Worm (Caenorhabditis elegans) whole organism, L4 larva: ENCODE data around the gene nstp-9.

ENCODE experiments used
- F26F4.8 ChIP-seq: fragments of 200-800 bp; sonication (Bioruptor generic); conservative IDR thresholded peaks from 2 replicates; pipeline ENCODE4 v1.3.6; 2022; ENCODE audit warnings: missing genetic modification characterization, missing compliant biosample characterization
- F49E8.2 ChIP-seq: sonication (generic microtip); optimal IDR thresholded peaks from 2 replicates; lab custom pipeline; 2016; ENCODE audit warnings: missing compliant biosample characterization, mild to moderate bottlenecking, missing genetic modification characterization, borderline replicate concordance
- T26A8.4 ChIP-seq: fragments of 200-800 bp; sonication (Bioruptor generic); IDR thresholded peaks from 2 replicates; pipeline ENCODE4 v1.3.6; 2022; ENCODE audit warnings: missing genetic modification characterization, missing compliant biosample characterization
- ZK337.2 ChIP-seq: fragments of 200-800 bp; sonication (Bioruptor generic); IDR thresholded peaks from 2 replicates; pipeline ENCODE4 v1.3.6; 2022; ENCODE audit warnings: missing genetic modification reagents, missing genetic modification characterization, missing compliant biosample characterization
- ama-1 ChIP-seq: fragments of 150-350 bp; optimal IDR thresholded peaks from 2 replicates; lab custom pipeline; 2014; ENCODE audit warnings: inconsistent platforms, mixed read lengths
- attf-4 ChIP-seq: sonication (generic microtip); optimal IDR thresholded peaks from 3 replicates; lab custom pipeline; 2017; ENCODE audit warnings: missing biosample characterization, missing genetic modification characterization
- ceh-28 ChIP-seq: fragments of 150-350 bp; optimal IDR thresholded peaks from 2 replicates; lab custom pipeline; 2014; ENCODE audit warnings: missing biosample characterization, missing genetic modification reagents, missing genetic modification characterization
- ceh-82 ChIP-seq: sonication (generic microtip); optimal IDR thresholded peaks from 2 replicates; lab custom pipeline; 2017; ENCODE audit warnings: missing biosample characterization, missing genetic modification characterization
- daf-19 ChIP-seq: fragments of 200-800 bp; sonication (Bioruptor generic); conservative IDR thresholded peaks from 2 replicates; pipeline ENCODE4 v1.3.6; 2022; ENCODE audit warnings: missing genetic modification characterization, missing compliant biosample characterization
- dmd-6 ChIP-seq: fragments of 200-800 bp; sonication (Bioruptor generic); IDR thresholded peaks from 2 replicates; pipeline ENCODE4 v1.3.6; 2022; ENCODE audit warnings: missing genetic modification reagents, missing genetic modification characterization, missing compliant biosample characterization
- dpl-1 ChIP-seq: fragments of 150-350 bp; optimal IDR thresholded peaks from 2 replicates; lab custom pipeline; 2014; ENCODE audit warnings: missing biosample characterization, missing genetic modification reagents, missing genetic modification characterization
- duxl-1 ChIP-seq: sonication (generic microtip); optimal IDR thresholded peaks from 2 replicates; lab custom pipeline; 2016; ENCODE audit warnings: mild to moderate bottlenecking, missing genetic modification characterization, moderate library complexity, missing compliant biosample characterization; ENCODE audit not compliant: poor library complexity
- dve-1 ChIP-seq: sonication (generic microtip); optimal IDR thresholded peaks from 2 replicates; lab custom pipeline; 2017; ENCODE audit warnings: antibody characterized with exemption, mild to moderate bottlenecking, missing genetic modification characterization, missing compliant biosample characterization; ENCODE audit not compliant: insufficient read depth
- fkh-10 ChIP-seq: fragments of 150-350 bp; optimal IDR thresholded peaks from 2 replicates; lab custom pipeline; 2014; ENCODE audit warnings: missing biosample characterization, missing genetic modification reagents, missing genetic modification characterization
- hlh-30 ChIP-seq: sonication (generic microtip); optimal IDR thresholded peaks from 2 replicates; lab custom pipeline; 2017; ENCODE audit warnings: antibody characterized with exemption, mild to moderate bottlenecking, missing genetic modification characterization, missing compliant biosample characterization; ENCODE audit not compliant: insufficient read depth
- lin-15B ChIP-seq: fragments of 150-350 bp; sonication (generic microtip); optimal IDR thresholded peaks from 3 replicates; lab custom pipeline; 2014; ENCODE audit warnings: missing biosample characterization, missing genetic modification characterization
- lin-29 ChIP-seq: fragments of 200-800 bp; sonication (Bioruptor generic); IDR thresholded peaks from 2 replicates; pipeline ENCODE4 v1.3.6; 2022; ENCODE audit warnings: missing genetic modification reagents, missing genetic modification characterization, missing compliant biosample characterization
- mdl-1 ChIP-seq, 2 experiments: fragments of 150-350 bp in 1 of 2; sonication (generic microtip) in 1 of 2; optimal IDR thresholded peaks; 2 replicates each; lab custom pipeline; 2014 to 2017; ENCODE audit warnings: missing biosample characterization in 2 of 2, missing genetic modification characterization in 2 of 2
- mes-2 ChIP-seq: sonication (generic microtip); optimal IDR thresholded peaks from 2 replicates; lab custom pipeline; 2016; ENCODE audit warnings: missing genotype, mild to moderate bottlenecking, missing genetic modification characterization, missing compliant biosample characterization; ENCODE audit not compliant: poor library complexity, severe bottlenecking
- nhr-102 ChIP-seq: sonication (generic microtip); optimal IDR thresholded peaks from 2 replicates; lab custom pipeline; 2016; ENCODE audit warnings: mild to moderate bottlenecking, missing genetic modification characterization, moderate library complexity, missing compliant biosample characterization
- nhr-25 ChIP-seq: sonication (generic microtip); optimal IDR thresholded peaks from 2 replicates; lab custom pipeline; 2017; ENCODE audit warnings: missing genetic modification characterization, mild to moderate bottlenecking, missing compliant biosample characterization, antibody characterized with exemption, moderate library complexity, borderline replicate concordance; ENCODE audit not compliant: insufficient read depth
- nhr-41 ChIP-seq: fragments of 200-800 bp; sonication (Bioruptor generic); IDR thresholded peaks from 2 replicates; pipeline ENCODE4 v1.3.6; 2022; ENCODE audit warnings: missing genetic modification reagents, missing genetic modification characterization, missing compliant biosample characterization
- nhr-48 ChIP-seq: sonication (generic microtip); optimal IDR thresholded peaks from 2 replicates; lab custom pipeline; 2016; ENCODE audit warnings: mild to moderate bottlenecking, missing genetic modification characterization, missing compliant biosample characterization
- nhr-6 ChIP-seq: fragments of 150-350 bp; optimal IDR thresholded peaks from 2 replicates; lab custom pipeline; 2014; ENCODE audit warnings: missing biosample characterization, missing genetic modification characterization
- nhr-76 ChIP-seq: fragments of 150-350 bp; optimal IDR thresholded peaks from 2 replicates; lab custom pipeline; 2014; ENCODE audit warnings: missing biosample characterization, missing genetic modification characterization
- php-3 ChIP-seq: fragments of 200-800 bp; sonication (Bioruptor generic); IDR thresholded peaks from 2 replicates; pipeline ENCODE4 v1.3.6; 2022; ENCODE audit warnings: missing genetic modification reagents, missing genetic modification characterization, missing compliant biosample characterization
- pqm-1 ChIP-seq: sonication (generic microtip); optimal IDR thresholded peaks from 2 replicates; lab custom pipeline; 2017; ENCODE audit warnings: missing biosample characterization, missing genetic modification characterization
- saeg-2 ChIP-seq: fragments of 200-800 bp; sonication (Bioruptor generic); IDR thresholded peaks from 2 replicates; pipeline ENCODE4 v1.3.6; 2022; ENCODE audit warnings: missing genetic modification reagents, missing genetic modification characterization, missing compliant biosample characterization
- sdz-12 ChIP-seq: fragments of 200-800 bp; sonication (Bioruptor generic); optimal IDR thresholded peaks from 2 replicates; lab custom pipeline; 2018; ENCODE audit warnings: mild to moderate bottlenecking, missing genetic modification characterization, missing compliant biosample characterization
- set-16 ChIP-seq: fragments of 200-800 bp; sonication (Bioruptor generic); IDR thresholded peaks from 2 replicates; pipeline ENCODE4 v1.3.6; 2022; ENCODE audit warnings: missing genetic modification reagents, missing genetic modification characterization, missing compliant biosample characterization
- skn-1 ChIP-seq: fragments of 150-350 bp; optimal IDR thresholded peaks from 2 replicates; lab custom pipeline; 2014; ENCODE audit warnings: missing biosample characterization, missing genetic modification characterization
- snpc-1.2 ChIP-seq: fragments of 200-800 bp; sonication (Bioruptor generic); IDR thresholded peaks from 2 replicates; pipeline ENCODE4 v1.3.6; 2022; ENCODE audit warnings: missing genetic modification reagents, missing genetic modification characterization, missing compliant biosample characterization
- tra-1 ChIP-seq: fragments of 200-800 bp; sonication (Bioruptor generic); IDR thresholded peaks from 2 replicates; pipeline ENCODE4 v1.3.6; 2022; ENCODE audit warnings: missing genetic modification reagents, missing genetic modification characterization, missing compliant biosample characterization
- unc-130 ChIP-seq: sonication (generic microtip); optimal IDR thresholded peaks from 2 replicates; lab custom pipeline; 2016; ENCODE audit warnings: missing genetic modification reagents, missing genetic modification characterization, missing compliant biosample characterization
- unc-62 ChIP-seq, 3 experiments: fragments of 150-350 bp in 1 of 3; sonication (generic microtip); optimal IDR thresholded peaks in 2 of 3; peaks in 1 of 3; 1 replicate in 1 of 3; 2 replicates in 2 of 3; lab custom pipeline; 2014 to 2017; ENCODE audit warnings: missing biosample characterization in 3 of 3, missing genetic modification characterization in 3 of 3, missing genetic modification reagents in 3 of 3, missing genotype in 1 of 3
- zag-1 ChIP-seq: fragments of 150-350 bp; optimal IDR thresholded peaks from 2 replicates; lab custom pipeline; 2014; ENCODE audit warnings: missing biosample characterization, missing genetic modification characterization
- zfp-3 ChIP-seq: fragments of 200-800 bp; sonication (Bioruptor generic); conservative IDR thresholded peaks from 2 replicates; pipeline ENCODE4 v1.3.6; 2022; ENCODE audit warnings: missing genetic modification reagents, missing genetic modification characterization, missing compliant biosample characterization
- zip-11 ChIP-seq: fragments of 200-800 bp; sonication (Bioruptor generic); IDR thresholded peaks from 2 replicates; pipeline ENCODE4 v1.3.6; 2022; ENCODE audit warnings: missing genetic modification characterization, missing compliant biosample characterization
- zip-2 ChIP-seq: fragments of 150-350 bp; optimal IDR thresholded peaks from 2 replicates; lab custom pipeline; 2014; ENCODE audit warnings: missing biosample characterization, missing genetic modification characterization
- ztf-11 ChIP-seq: fragments of 150-350 bp; optimal IDR thresholded peaks from 2 replicates; lab custom pipeline; 2014; ENCODE audit warnings: missing biosample characterization, missing genetic modification characterization
- ztf-7 ChIP-seq: fragments of 150-350 bp; optimal IDR thresholded peaks from 2 replicates; lab custom pipeline; 2014; ENCODE audit warnings: missing biosample characterization, missing genetic modification characterization

Gene nstp-9

DNA sequence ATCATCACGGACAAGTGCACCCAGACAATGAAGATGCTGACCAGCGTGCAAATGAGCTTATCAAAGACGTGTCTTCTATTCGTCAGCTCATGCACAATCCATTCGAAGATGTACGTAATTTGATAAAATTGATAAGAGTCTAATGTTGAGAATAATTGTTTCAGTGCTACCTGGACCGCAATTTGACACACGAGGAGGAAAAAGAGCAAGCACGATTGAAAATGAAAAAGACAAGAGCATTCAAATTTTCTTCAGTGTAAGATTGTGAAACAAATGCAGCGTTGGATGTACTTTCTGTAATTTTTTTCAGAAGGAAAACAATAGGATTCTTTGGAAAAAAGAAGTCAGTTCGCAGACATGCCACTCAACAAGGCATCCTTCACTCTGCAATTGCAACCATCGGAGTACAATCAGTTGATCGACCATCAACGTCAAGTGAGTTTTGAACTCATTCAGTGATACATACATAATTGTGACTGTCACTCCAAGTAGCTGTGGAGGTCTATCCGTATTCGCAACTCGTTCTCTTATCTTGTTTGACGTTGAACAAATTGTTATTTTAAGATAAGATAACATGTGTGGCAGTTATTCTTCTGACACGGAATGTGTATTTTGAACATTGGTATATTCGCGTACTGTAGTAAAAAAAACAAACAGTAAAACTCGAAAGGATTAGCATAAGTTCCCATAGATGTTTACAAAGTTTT, 37.6 kb upstream of the nstp-9 start (continued):
- no peak for TF ChIP-seq T26A8.4 (GFP tag; lab: Robert Waterston, UW)
- TF ChIP-seq lin-15B (tag; lab: Kevin White, UChicago): no peak
- TF ChIP-seq duxl-1 (tag; lab: Kevin White, UChicago): no peak
- TF ChIP-seq nhr-6 (tag; lab: Kevin White, UChicago): no peak
- TF ChIP-seq F26F4.8 (GFP tag; lab: Robert Waterston, UW): no peak
- TF ChIP-seq fkh-10: no peak
- TF ChIP-seq skn-1 (tag; lab: Kevin White, UChicago): no peak
- no peak for TF ChIP-seq set-16 (GFP tag; lab: Robert Waterston, UW)
- no peak for TF ChIP-seq unc-130 (GFP tag; lab: Kevin White, UChicago)
- TF ChIP-seq nhr-76 (tag; lab: Kevin White, UChicago): no peak
- no peak for TF ChIP-seq zip-2 (tag; lab: Kevin White, UChicago)
- TF ChIP-seq daf-19 (GFP tag; lab: Robert Waterston, UW): no peak
- peak; percentile 5 for TF ChIP-seq pqm-1
- TF ChIP-seq snpc-1.2: no peak
- TF ChIP-seq mdl-1 (tag; optimal IDR thresholded peaks at IDR 0.05; lab: Kevin White, UChicago): no peak
- TF ChIP-seq dmd-6: peak; percentile 89
- peak; percentile 38; the same call in 1 of the 2 replicates for TF ChIP-seq tra-1 (GFP tag; lab: Robert Waterston, UW)
- TF ChIP-seq dpl-1 (GFP tag; lab: Kevin White, UChicago): no peak
- no peak for TF ChIP-seq ama-1 (lab: Kevin White, UChicago)
- TF ChIP-seq zip-11 (GFP tag; lab: Robert Waterston, UW): no peak
- peak; percentile 25 for TF ChIP-seq nhr-48 (tag; lab: Kevin White, UChicago)
- TF ChIP-seq ceh-82: no peak
- peak in 1 of 2 experiments; percentile 92 for TF ChIP-seq unc-62 (GFP tag; optimal IDR thresholded peaks at IDR 0.05 in 1 of 2; lab: Kevin White, UChicago)
- TF ChIP-seq unc-62 (tag; optimal IDR thresholded peaks at IDR 0.05; lab: Kevin White, UChicago): no peak
- no peak for TF ChIP-seq nhr-41 (GFP tag; lab: Robert Waterston, UW)
- TF ChIP-seq ceh-28 (tag; lab: Kevin White, UChicago): no peak
- TF ChIP-seq nhr-102 (tag; lab: Kevin White, UChicago): no peak
- TF ChIP-seq php-3: 0 out of 2 replicates have a peak, but pooled peaks have one; percentile 48
- no peak for TF ChIP-seq F49E8.2 (tag; lab: Kevin White, UChicago)
- peak; percentile 38 for TF ChIP-seq dve-1 (tag; lab: Kevin White, UChicago)

DNA sequence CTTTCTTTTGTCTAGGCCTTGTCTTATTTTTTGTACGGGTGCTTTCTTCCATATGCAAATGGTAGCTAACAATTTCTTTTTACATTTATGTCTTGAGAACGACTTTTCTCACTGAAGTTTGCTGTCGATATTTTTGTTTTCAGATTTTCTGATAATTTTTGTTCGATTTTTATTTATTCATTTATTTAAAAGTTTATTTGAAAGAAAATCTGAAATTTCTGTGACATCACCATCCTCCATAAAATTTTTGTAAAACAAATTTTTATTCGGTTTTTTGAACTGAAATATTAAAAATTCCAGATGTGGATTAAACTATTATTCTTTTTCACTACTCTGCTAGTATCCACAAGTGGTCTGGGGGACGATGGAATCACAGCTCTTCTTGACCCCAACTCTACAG, 34.3 kb upstream of the nstp-9 start, which contains the start of gene pbo-4:
Gene pbo-4, plus strand, starts transcription at position 301 of the 400 bp plus-strand sequence.
- TF ChIP-seq mes-2 (tag; lab: Kevin White, UChicago) (no peak), nhr-25 (tag; lab: Kevin White, UChicago) (no peak), skn-1 (tag; lab: Kevin White, UChicago) (no peak), F49E8.2 (tag; lab: Kevin White, UChicago) (no peak), sdz-12 (GFP tag; lab: Kevin White, UChicago) (no peak), tra-1 (GFP tag; lab: Robert Waterston, UW) (no peak), lin-29 (GFP tag; lab: Robert Waterston, UW) (no peak), duxl-1 (tag; lab: Kevin White, UChicago) (no peak), ztf-7 (no peak), hlh-30 (tag; lab: Kevin White, UChicago) (no peak), zfp-3 (no peak), ztf-11 (no peak), zag-1 (tag; lab: Kevin White, UChicago) (no peak), ZK337.2 (no peak), nhr-6 (tag; lab: Kevin White, UChicago) (no peak), saeg-2 (GFP tag; lab: Robert Waterston, UW) (no peak), ceh-82 (no peak), attf-4 (no peak)
